Worm (Caenorhabditis elegans) whole organism, L1 larva: Measurements from ENCODE around the gene elf-1.

Experiments used
- C16A3.4 ChIP-seq: fragments of 150-350 bp; optimal IDR thresholded peaks from 2 replicates; lab custom pipeline; 2014; ENCODE audit warnings: missing biosample characterization, missing genetic modification characterization
- C34B4.2 ChIP-seq: sonication (generic microtip); optimal IDR thresholded peaks from 2 replicates; lab custom pipeline; 2017; ENCODE audit warnings: mild to moderate bottlenecking, missing genetic modification characterization, missing compliant biosample characterization
- alr-1 ChIP-seq: fragments of 200-800 bp; sonication (Bioruptor generic); optimal IDR thresholded peaks from 2 replicates; lab custom pipeline; 2018; ENCODE audit warnings: borderline replicate concordance, mild to moderate bottlenecking, missing genetic modification characterization, missing compliant biosample characterization
- blmp-1 ChIP-seq: fragments of 150-350 bp; optimal IDR thresholded peaks from 2 replicates; lab custom pipeline; 2014; ENCODE audit warnings: missing biosample characterization, missing genetic modification characterization
- ceh-63 ChIP-seq: fragments of 200-800 bp; sonication (Bioruptor generic); optimal IDR thresholded peaks from 2 replicates; lab custom pipeline; 2018; ENCODE audit warnings: mild to moderate bottlenecking, missing genetic modification characterization, missing compliant biosample characterization
- ceh-8 ChIP-seq: fragments of 200-800 bp; sonication (Bioruptor generic); optimal IDR thresholded peaks from 2 replicates; lab custom pipeline; 2018; ENCODE audit warnings: mild to moderate bottlenecking, missing genetic modification characterization, moderate library complexity, missing compliant biosample characterization
- ceh-82 ChIP-seq, 3 experiments: fragments of 150-350 bp in 1 of 3; sonication (generic microtip) in 2 of 3; optimal IDR thresholded peaks; 2 replicates each; lab custom pipeline; 2014 to 2017; ENCODE audit warnings: missing biosample characterization in 3 of 3, missing genetic modification characterization in 3 of 3
- ceh-88 ChIP-seq: fragments of 200-800 bp; sonication (Bioruptor generic); IDR thresholded peaks from 2 replicates; pipeline ENCODE4 v1.3.6; 2022; ENCODE audit warnings: missing genetic modification characterization, missing compliant biosample characterization
- ceh-90 ChIP-seq: sonication (generic microtip); optimal IDR thresholded peaks from 2 replicates; lab custom pipeline; 2016; ENCODE audit warnings: missing genetic modification characterization, missing compliant biosample characterization
- ces-1 ChIP-seq: fragments of 150-350 bp; optimal IDR thresholded peaks from 2 replicates; lab custom pipeline; 2014; ENCODE audit warnings: missing biosample characterization, missing genetic modification reagents, missing genetic modification characterization
- dpl-1 ChIP-seq, 3 experiments: fragments of 150-350 bp in 2 of 3; sonication (generic microtip) in 1 of 3; optimal IDR thresholded peaks; 2 replicates each; lab custom pipeline; 2014 to 2017; ENCODE audit warnings: missing biosample characterization in 3 of 3, missing genetic modification characterization in 3 of 3, missing genetic modification reagents in 3 of 3
- dsc-1 ChIP-seq: sonication (generic microtip); optimal IDR thresholded peaks from 2 replicates; lab custom pipeline; 2016; ENCODE audit warnings: mild to moderate bottlenecking, missing genetic modification characterization, missing compliant biosample characterization
- efl-3 ChIP-seq: fragments of 200-800 bp; sonication (Bioruptor generic); optimal IDR thresholded peaks from 2 replicates; lab custom pipeline; 2018; ENCODE audit warnings: mild to moderate bottlenecking, missing genetic modification characterization, missing compliant biosample characterization
- egl-27 ChIP-seq, 2 experiments: fragments of 150-350 bp in 1 of 2; sonication (generic microtip); optimal IDR thresholded peaks; 3 replicates each; lab custom pipeline; 2017 to 2018; ENCODE audit warnings: missing biosample characterization in 2 of 2, missing genetic modification characterization in 2 of 2, missing genetic modification reagents in 2 of 2
- elt-3 ChIP-seq, 6 experiments: fragments of 150-350 bp in 1 of 6; sonication (generic microtip); optimal IDR thresholded peaks; 2 replicates each; lab custom pipeline; 2017 to 2018; ENCODE audit warnings: missing biosample characterization in 6 of 6, missing genetic modification characterization in 6 of 6, inconsistent platforms in 1 of 6
- ets-5 ChIP-seq: fragments of 200-800 bp; sonication (Bioruptor generic); IDR thresholded peaks from 2 replicates; pipeline ENCODE4 v1.3.6; 2022; ENCODE audit warnings: missing genetic modification characterization, missing compliant biosample characterization
- fkh-10 ChIP-seq: sonication (generic microtip); optimal IDR thresholded peaks from 2 replicates; lab custom pipeline; 2017; ENCODE audit warnings: missing biosample characterization, missing genetic modification reagents, missing genetic modification characterization
- fkh-4 ChIP-seq: sonication (generic microtip); optimal IDR thresholded peaks from 2 replicates; lab custom pipeline; 2016; ENCODE audit warnings: missing compliant biosample characterization, missing genetic modification characterization, borderline replicate concordance
- grh-1 ChIP-seq: fragments of 200-800 bp; sonication (Bioruptor generic); IDR thresholded peaks from 2 replicates; pipeline ENCODE4 v1.3.6; 2022; ENCODE audit warnings: missing genetic modification reagents, missing genetic modification characterization, missing compliant biosample characterization
- hlh-17 ChIP-seq: fragments of 200-800 bp; sonication (Bioruptor generic); optimal IDR thresholded peaks from 2 replicates; lab custom pipeline; 2018; ENCODE audit warnings: missing genetic modification characterization, mild to moderate bottlenecking, missing compliant biosample characterization, moderate library complexity, borderline replicate concordance
- hlh-4 ChIP-seq: sonication (generic microtip); optimal IDR thresholded peaks from 2 replicates; lab custom pipeline; 2016; ENCODE audit warnings: mild to moderate bottlenecking, missing genetic modification characterization, missing compliant biosample characterization
- hpl-2 ChIP-seq: fragments of 150-350 bp; optimal IDR thresholded peaks from 2 replicates; lab custom pipeline; 2014; ENCODE audit warnings: missing biosample characterization, missing genetic modification reagents, missing genetic modification characterization
- irx-1 ChIP-seq: sonication (generic microtip); optimal IDR thresholded peaks from 2 replicates; lab custom pipeline; 2016; ENCODE audit warnings: missing genetic modification characterization, missing compliant biosample characterization
- isw-1 ChIP-seq: fragments of 200-800 bp; sonication (Bioruptor generic); IDR thresholded peaks from 2 replicates; pipeline ENCODE4 v1.3.6; 2022; ENCODE audit warnings: missing genetic modification characterization, missing compliant biosample characterization
- jun-1 ChIP-seq: fragments of 150-350 bp; optimal IDR thresholded peaks from 2 replicates; lab custom pipeline; 2014; ENCODE audit warnings: missing biosample characterization, missing genetic modification reagents, missing genetic modification characterization
- lin-15B ChIP-seq: fragments of 150-350 bp; sonication (generic microtip); optimal IDR thresholded peaks from 3 replicates; lab custom pipeline; 2014; ENCODE audit warnings: missing biosample characterization, missing genetic modification characterization
- lin-35 ChIP-seq, 2 experiments: fragments of 150-350 bp; optimal IDR thresholded peaks; 2 replicates each; lab custom pipeline; 2014; ENCODE audit warnings: missing biosample characterization in 2 of 2, missing genetic modification characterization in 2 of 2, missing genetic modification reagents in 2 of 2
- lin-39 ChIP-seq: fragments of 150-350 bp; optimal IDR thresholded peaks from 2 replicates; lab custom pipeline; 2014; ENCODE audit warnings: missing biosample characterization, missing genetic modification reagents, missing genetic modification characterization
- lir-3 ChIP-seq: sonication (generic microtip); optimal IDR thresholded peaks from 2 replicates; lab custom pipeline; 2016; ENCODE audit warnings: mild to moderate bottlenecking, missing genetic modification characterization, moderate library complexity, missing compliant biosample characterization; ENCODE audit not compliant: poor library complexity
- mab-9 ChIP-seq: fragments of 200-800 bp; sonication (Bioruptor generic); IDR thresholded peaks from 2 replicates; pipeline ENCODE4 v1.3.6; 2022; ENCODE audit warnings: missing genetic modification reagents, missing genetic modification characterization, missing compliant biosample characterization
- mef-2 ChIP-seq: fragments of 150-350 bp; optimal IDR thresholded peaks from 2 replicates; lab custom pipeline; 2014; ENCODE audit warnings: missing biosample characterization, missing genetic modification characterization
- mep-1 ChIP-seq: fragments of 150-350 bp; optimal IDR thresholded peaks from 2 replicates; lab custom pipeline; 2014; ENCODE audit warnings: missing biosample characterization, missing genetic modification characterization
- nhr-11 ChIP-seq: fragments of 150-350 bp; optimal IDR thresholded peaks from 2 replicates; lab custom pipeline; 2014; ENCODE audit warnings: missing biosample characterization, missing genetic modification characterization
- nhr-20 ChIP-seq: sonication (generic microtip); optimal IDR thresholded peaks from 2 replicates; lab custom pipeline; 2016; ENCODE audit warnings: mild to moderate bottlenecking, missing genetic modification characterization, missing compliant biosample characterization
- nhr-47 ChIP-seq: sonication (generic microtip); optimal IDR thresholded peaks from 2 replicates; lab custom pipeline; 2016; ENCODE audit warnings: mild to moderate bottlenecking, missing genetic modification characterization, moderate library complexity, missing compliant biosample characterization
- nhr-71 ChIP-seq: sonication (generic microtip); optimal IDR thresholded peaks from 2 replicates; lab custom pipeline; 2016; ENCODE audit warnings: mild to moderate bottlenecking, missing genetic modification characterization, moderate library complexity, missing compliant biosample characterization
- nhr-76 ChIP-seq: sonication (generic microtip); optimal IDR thresholded peaks from 2 replicates; lab custom pipeline; 2017; ENCODE audit warnings: missing biosample characterization, missing genetic modification characterization
- nhr-85 ChIP-seq: sonication (generic microtip); peaks from one replicate; lab custom pipeline; 2016; ENCODE audit warnings: missing genetic modification characterization, inconsistent platforms, missing compliant biosample characterization
- nhr-90 ChIP-seq: sonication (generic microtip); optimal IDR thresholded peaks from 2 replicates; lab custom pipeline; 2016; ENCODE audit warnings: mild to moderate bottlenecking, missing genetic modification characterization, missing compliant biosample characterization; ENCODE audit not compliant: poor library complexity
- pag-3 ChIP-seq: sonication (generic microtip); optimal IDR thresholded peaks from 2 replicates; lab custom pipeline; 2017; ENCODE audit warnings: missing genetic modification characterization, mild to moderate bottlenecking, missing compliant biosample characterization, antibody characterized with exemption, borderline replicate concordance; ENCODE audit not compliant: insufficient read depth
- sptf-1 ChIP-seq: fragments of 150-350 bp; optimal IDR thresholded peaks from 2 replicates; lab custom pipeline; 2014; ENCODE audit warnings: missing biosample characterization, missing genetic modification characterization
- swsn-7 ChIP-seq: sonication (generic microtip); optimal IDR thresholded peaks from 2 replicates; lab custom pipeline; 2016; ENCODE audit warnings: missing genetic modification characterization, missing compliant biosample characterization
- tbx-2 ChIP-seq: sonication (generic microtip); optimal IDR thresholded peaks from 2 replicates; lab custom pipeline; 2016; ENCODE audit warnings: missing genetic modification characterization, missing compliant biosample characterization
- unc-130 ChIP-seq: fragments of 150-350 bp; optimal IDR thresholded peaks from 2 replicates; lab custom pipeline; 2017; ENCODE audit warnings: missing biosample characterization, missing genetic modification characterization, inconsistent platforms
- unc-30 ChIP-seq: sonication (generic microtip); optimal IDR thresholded peaks from 2 replicates; lab custom pipeline; 2017; ENCODE audit warnings: missing biosample characterization, missing genetic modification characterization
- unc-86 ChIP-seq: sonication (generic microtip); optimal IDR thresholded peaks from 2 replicates; lab custom pipeline; 2016; ENCODE audit warnings: missing genetic modification characterization, missing compliant biosample characterization
- xbp-1 ChIP-seq: sonication (generic microtip); optimal IDR thresholded peaks from 2 replicates; lab custom pipeline; 2016; ENCODE audit warnings: missing genetic modification characterization, missing compliant biosample characterization
- zip-4 ChIP-seq: fragments of 200-800 bp; sonication (Bioruptor generic); optimal IDR thresholded peaks from 2 replicates; lab custom pipeline; 2018; ENCODE audit warnings: mild to moderate bottlenecking, missing genetic modification characterization, moderate library complexity, missing compliant biosample characterization
- ztf-11 ChIP-seq, 2 experiments: sonication (generic microtip); optimal IDR thresholded peaks; 2 replicates each; lab custom pipeline; 2016 to 2017; ENCODE audit warnings: missing genetic modification characterization in 2 of 2, missing biosample characterization in 1 of 2, missing compliant biosample characterization in 1 of 2
- ztf-4 ChIP-seq: fragments of 150-350 bp; optimal IDR thresholded peaks from 2 replicates; lab custom pipeline; 2014; ENCODE audit warnings: missing biosample characterization, missing genetic modification characterization

elf-1 gene

ce11 chrIII:657241-657640 is 31.7 kb upstream of the elf-1 start (continued):
- no peak for TF ChIP-seq unc-30
- no peak for TF ChIP-seq ceh-90 (tag; lab: Kevin White, UChicago)
- no peak for TF ChIP-seq dsc-1
- no peak for TF ChIP-seq lir-3 (tag; lab: Kevin White, UChicago)
- peak; percentile 65 for TF ChIP-seq mep-1 (tag; lab: Kevin White, UChicago)
- no peak for TF ChIP-seq sptf-1 (tag; lab: Kevin White, UChicago)
- no peak for TF ChIP-seq ceh-82 (tag; optimal IDR thresholded peaks at IDR 0.05; lab: Kevin White, UChicago)
- no peak for TF ChIP-seq xbp-1 (tag; lab: Kevin White, UChicago)

- peak; percentile 18 for TF ChIP-seq nhr-20
- peak in 2 of 6 experiments; percentile 34 to 35 for TF ChIP-seq elt-3 (tag; optimal IDR thresholded peaks at IDR 0.05; lab: Kevin White, UChicago)
- no peak for TF ChIP-seq jun-1 (tag; lab: Kevin White, UChicago)
- TF ChIP-seq lin-15B (tag; lab: Kevin White, UChicago), result no peak
- no peak for TF ChIP-seq lin-39 (tag; lab: Kevin White, UChicago)
- no peak for TF ChIP-seq ceh-8 (GFP tag; lab: Kevin White, UChicago)
- TF ChIP-seq nhr-90 (tag; lab: Kevin White, UChicago), result peak; percentile 16
- no peak for TF ChIP-seq dpl-1 (GFP tag; optimal IDR thresholded peaks at IDR 0.05; lab: Kevin White, UChicago)
- TF ChIP-seq nhr-11, result no peak
- TF ChIP-seq hpl-2 (GFP tag; lab: Kevin White, UChicago), result no peak
- TF ChIP-seq ceh-90 (tag; lab: Kevin White, UChicago), result no peak
- no peak for TF ChIP-seq ets-5 (GFP tag; lab: Robert Waterston, UW)
- no peak for TF ChIP-seq ceh-63 (GFP tag; lab: Kevin White, UChicago)
- TF ChIP-seq mab-9 (GFP tag; lab: Robert Waterston, UW), result no peak
- TF ChIP-seq nhr-85 (tag; lab: Kevin White, UChicago), result peak; percentile 60
- no peak for TF ChIP-seq fkh-4 (tag; lab: Kevin White, UChicago)
- no peak for TF ChIP-seq sptf-1 (tag; lab: Kevin White, UChicago)
- TF ChIP-seq hlh-17, result no peak
- TF ChIP-seq tbx-2, result no peak
- TF ChIP-seq unc-130 (tag; lab: Kevin White, UChicago), result no peak
- TF ChIP-seq isw-1, result no peak
- peak; percentile 15 for TF ChIP-seq nhr-71
- TF ChIP-seq C16A3.4 (tag; lab: Kevin White, UChicago), result peak; percentile 24
- TF ChIP-seq ztf-11 (tag; optimal IDR thresholded peaks at IDR 0.05; lab: Kevin White, UChicago), result no peak
- TF ChIP-seq blmp-1 (tag; lab: Kevin White, UChicago), result peak; percentile 66
- TF ChIP-seq alr-1 (tag; lab: Kevin White, UChicago), result no peak
- no peak for TF ChIP-seq zip-4
- peak; percentile 1 for TF ChIP-seq nhr-47 (tag; lab: Kevin White, UChicago)
- TF ChIP-seq ceh-88 (GFP tag; lab: Robert Waterston, UW), result no peak
- TF ChIP-seq lir-3 (tag; lab: Kevin White, UChicago), result no peak
- no peak for TF ChIP-seq egl-27 (tag; optimal IDR thresholded peaks at IDR 0.05; lab: Kevin White, UChicago)
- TF ChIP-seq mep-1 (tag; lab: Kevin White, UChicago), result no peak
- no peak for TF ChIP-seq hlh-4 (tag; lab: Kevin White, UChicago)
- TF ChIP-seq irx-1, result no peak
- TF ChIP-seq efl-3 (GFP tag; lab: Kevin White, UChicago), result no peak
- no peak for TF ChIP-seq C34B4.2 (tag; lab: Kevin White, UChicago)
- no peak for TF ChIP-seq pag-3 (tag; lab: Kevin White, UChicago)
- TF ChIP-seq unc-86 (tag; lab: Kevin White, UChicago), result no peak
- no peak for TF ChIP-seq swsn-7 (tag; lab: Kevin White, UChicago)
- no peak for TF ChIP-seq ztf-4 (tag; lab: Kevin White, UChicago)
- TF ChIP-seq lin-35 (GFP tag; optimal IDR thresholded peaks at IDR 0.05; lab: Kevin White, UChicago), result peak in 1 of 2 experiments; percentile 37
- no peak for TF ChIP-seq nhr-76 (tag; lab: Kevin White, UChicago)
- no peak for TF ChIP-seq ces-1
- peak; percentile 81 for TF ChIP-seq grh-1 (GFP tag; lab: Robert Waterston, UW)
- TF ChIP-seq fkh-10 (GFP tag; lab: Kevin White, UChicago), result no peak
- TF ChIP-seq mef-2 (tag; lab: Kevin White, UChicago), result no peak
Observed at ce11 chrIII:658357-658756, 30.6 kb upstream of the elf-1 start, which contains the start of gene C09F5.1. C09F5.1 (plus strand) TSS chrIII:658709.
